Fruit fly (Drosophila melanogaster) whole organism, embryonic: Measurements from ENCODE around the gene Tsp97E.
A peak's percentile ranks its signal among the peaks of the same experiment; 100 is the strongest.

Experiments
- Abd-B ChIP-seq: fragments of 200-800 bp; sonication (Bioruptor generic); optimal IDR thresholded peaks from 2 replicates; lab custom pipeline; 2018; ENCODE audit warnings: missing biosample characterization, mild to moderate bottlenecking, missing genetic modification characterization, moderate library complexity
- Aef1 ChIP-seq: fragments of 200-800 bp; sonication (Bioruptor generic); IDR thresholded peaks from 3 replicates; pipeline ENCODE4 v1.3.6; 2022; ENCODE audit warnings: missing biosample characterization, missing genetic modification characterization
- Bgb ChIP-seq: fragments of 200-800 bp; sonication (Bioruptor generic); IDR thresholded peaks from 2 replicates; pipeline ENCODE4 v1.3.6; 2022; ENCODE audit warnings: missing biosample characterization, missing genetic modification characterization; ENCODE audit not compliant: partially characterized antibody
- CG11560 ChIP-seq: fragments of 200-800 bp; sonication (Bioruptor generic); IDR thresholded peaks from 3 replicates; pipeline ENCODE4 v1.3.6; 2022; ENCODE audit warnings: missing biosample characterization, missing genetic modification characterization
- CG12659 ChIP-seq: fragments of 200-800 bp; sonication (Bioruptor generic); optimal IDR thresholded peaks from 3 replicates; lab custom pipeline; 2017; ENCODE audit warnings: mild to moderate bottlenecking, missing biosample characterization, missing genetic modification reagents, missing genetic modification characterization
- CG13624 ChIP-seq: fragments of 200-800 bp; sonication (Bioruptor generic); optimal IDR thresholded peaks from 2 replicates; lab custom pipeline; 2016; ENCODE audit warnings: missing biosample characterization, missing genetic modification characterization
- CG1529 ChIP-seq: fragments of 200-800 bp; sonication (Bioruptor generic); optimal IDR thresholded peaks from 3 replicates; lab custom pipeline; 2018; ENCODE audit warnings: missing biosample characterization, missing genetic modification characterization
- CG2712 ChIP-seq: fragments of 200-800 bp; optimal IDR thresholded peaks from 3 replicates; lab custom pipeline; 2019; ENCODE audit warnings: missing biosample characterization, mild to moderate bottlenecking, missing genetic modification characterization, moderate library complexity
- CG34376 ChIP-seq: fragments of 200-800 bp; sonication (Bioruptor generic); optimal IDR thresholded peaks from 2 replicates; lab custom pipeline; 2018; ENCODE audit warnings: missing biosample characterization, mild to moderate bottlenecking, missing genetic modification characterization
- CG3995 ChIP-seq: fragments of 200-800 bp; sonication (Bioruptor generic); optimal IDR thresholded peaks from 3 replicates; lab custom pipeline; 2016; ENCODE audit warnings: missing biosample characterization, missing genetic modification characterization
- CG6813 ChIP-seq: fragments of 200-800 bp; sonication (Bioruptor generic); optimal IDR thresholded peaks from 2 replicates; lab custom pipeline; 2017; ENCODE audit warnings: missing biosample characterization, missing genetic modification characterization, mild to moderate bottlenecking, moderate library complexity, missing genetic modification reagents
- CG6854 ChIP-seq: fragments of 200-800 bp; sonication (Bioruptor generic); optimal IDR thresholded peaks from 3 replicates; lab custom pipeline; 2017; ENCODE audit warnings: missing biosample characterization, mild to moderate bottlenecking, missing genetic modification characterization
- CG7786 ChIP-seq: fragments of 200-800 bp; sonication (Bioruptor generic); optimal IDR thresholded peaks from 2 replicates; lab custom pipeline; 2016; ENCODE audit warnings: missing biosample characterization, missing genetic modification characterization
- CG8290 ChIP-seq, 3 experiments: fragments of 200-800 bp; sonication (Bioruptor generic); optimal IDR thresholded peaks; 2 replicates each; lab custom pipeline; 2016 to 2019; ENCODE audit warnings: missing biosample characterization in 3 of 3, missing genetic modification characterization in 3 of 3, mild to moderate bottlenecking in 2 of 3, moderate library complexity in 1 of 3
- CG9876 ChIP-seq: fragments of 200-800 bp; sonication (Bioruptor generic); optimal IDR thresholded peaks from 2 replicates; lab custom pipeline; 2016; ENCODE audit warnings: missing biosample characterization, missing genetic modification characterization
- CG9932 ChIP-seq: fragments of 200-800 bp; sonication (Bioruptor generic); IDR thresholded peaks from 2 replicates; pipeline ENCODE4 v1.3.6; 2022; ENCODE audit warnings: missing biosample characterization, missing genetic modification characterization
- Elba2 ChIP-seq: fragments of 200-800 bp; sonication (Bioruptor generic); optimal IDR thresholded peaks from 3 replicates; lab custom pipeline; 2016; ENCODE audit warnings: missing biosample characterization, missing genetic modification characterization
- Fer3 ChIP-seq: fragments of 200-800 bp; sonication (Bioruptor generic); optimal IDR thresholded peaks from 2 replicates; lab custom pipeline; 2018; ENCODE audit warnings: missing biosample characterization, mild to moderate bottlenecking, missing genetic modification characterization, moderate library complexity
- HLH4C ChIP-seq: fragments of 200-800 bp; sonication (Bioruptor generic); IDR thresholded peaks from 3 replicates; pipeline ENCODE4 v1.3.6; 2022; ENCODE audit warnings: missing biosample characterization, missing genetic modification characterization; ENCODE audit not compliant: partially characterized antibody
- Hr39 ChIP-seq: fragments of >200 bp; optimal IDR thresholded peaks from 2 replicates; lab custom pipeline; 2017
- MBD-R2 ChIP-seq: fragments of 200-800 bp; sonication (Bioruptor generic); IDR thresholded peaks from 2 replicates; pipeline ENCODE4 v1.3.6; 2022; ENCODE audit warnings: missing biosample characterization, missing genetic modification characterization
- Med ChIP-seq: fragments of 200-800 bp; sonication (Bioruptor generic); peaks from one replicate; lab custom pipeline; 2016; ENCODE audit warnings: missing biosample characterization, missing genetic modification characterization, mild to moderate bottlenecking, inconsistent platforms, moderate library complexity
- Side ChIP-seq: fragments of 200-800 bp; sonication (Bioruptor generic); optimal IDR thresholded peaks from 2 replicates; lab custom pipeline; 2016; ENCODE audit warnings: missing biosample characterization, missing genetic modification characterization
- YL-1 ChIP-seq: fragments of 200-800 bp; sonication (Bioruptor generic); optimal IDR thresholded peaks from 3 replicates; lab custom pipeline; 2017; ENCODE audit warnings: missing biosample characterization, mild to moderate bottlenecking, missing genetic modification characterization
- abd-A ChIP-seq: fragments of 200-800 bp; sonication (Bioruptor generic); optimal IDR thresholded peaks from 3 replicates; lab custom pipeline; 2019; ENCODE audit warnings: missing biosample characterization, mild to moderate bottlenecking, missing genetic modification characterization, moderate library complexity
- bbx ChIP-seq: fragments of 200-800 bp; sonication (Bioruptor generic); IDR thresholded peaks from 2 replicates; pipeline ENCODE4 v1.3.6; 2022; ENCODE audit warnings: missing biosample characterization, missing genetic modification characterization; ENCODE audit not compliant: partially characterized antibody
- dmrt11E ChIP-seq: fragments of 200-800 bp; sonication (Bioruptor generic); optimal IDR thresholded peaks from 3 replicates; lab custom pipeline; 2018; ENCODE audit warnings: missing biosample characterization, mild to moderate bottlenecking, missing genetic modification characterization, moderate library complexity
- en ChIP-seq: fragments of 200-800 bp; sonication (Bioruptor generic); optimal IDR thresholded peaks from 2 replicates; lab custom pipeline; 2016; ENCODE audit warnings: missing biosample characterization, missing genetic modification characterization
- gsb-n ChIP-seq: fragments of 200-800 bp; sonication (Bioruptor generic); optimal IDR thresholded peaks from 3 replicates; lab custom pipeline; 2018; ENCODE audit warnings: missing biosample characterization, mild to moderate bottlenecking, missing genetic modification characterization
- h ChIP-seq: fragments of >200 bp; optimal IDR thresholded peaks from 2 replicates; lab custom pipeline; 2017
- her ChIP-seq: fragments of 200-800 bp; sonication (Bioruptor generic); optimal IDR thresholded peaks from 2 replicates; lab custom pipeline; 2016; ENCODE audit warnings: missing biosample characterization, missing genetic modification characterization
- inv ChIP-seq: fragments of 200-800 bp; sonication (Bioruptor generic); IDR thresholded peaks from 2 replicates; pipeline ENCODE4 v1.3.6; 2022; ENCODE audit warnings: missing biosample characterization, missing genetic modification characterization; ENCODE audit not compliant: partially characterized antibody
- jing ChIP-seq: fragments of 200-800 bp; sonication (Bioruptor generic); optimal IDR thresholded peaks from 2 replicates; lab custom pipeline; 2018; ENCODE audit warnings: missing biosample characterization, mild to moderate bottlenecking, missing genetic modification characterization
- pho ChIP-seq: fragments of 200-800 bp; sonication (Bioruptor generic); optimal IDR thresholded peaks from 2 replicates; lab custom pipeline; 2016; ENCODE audit warnings: missing biosample characterization, missing genetic modification characterization
- pros ChIP-seq: fragments of 200-800 bp; sonication (Bioruptor generic); optimal IDR thresholded peaks from 3 replicates; lab custom pipeline; 2019; ENCODE audit warnings: missing biosample characterization, mild to moderate bottlenecking, missing genetic modification characterization, moderate library complexity
- pzg ChIP-seq: fragments of 200-800 bp; sonication (Bioruptor generic); optimal IDR thresholded peaks from 3 replicates; lab custom pipeline; 2018; ENCODE audit warnings: missing biosample characterization, mild to moderate bottlenecking, missing genetic modification characterization, moderate library complexity
- rib ChIP-seq: fragments of 200-800 bp; sonication (Bioruptor generic); IDR thresholded peaks from 2 replicates; pipeline ENCODE4 v1.3.6; 2022; ENCODE audit warnings: missing biosample characterization, missing genetic modification characterization
- row ChIP-seq: fragments of 200-800 bp; sonication (Bioruptor generic); IDR thresholded peaks from 3 replicates; pipeline ENCODE4 v1.3.6; 2022; ENCODE audit warnings: missing biosample characterization, missing genetic modification characterization
- sqz ChIP-seq: fragments of 200-800 bp; sonication (Bioruptor generic); optimal IDR thresholded peaks from 3 replicates; lab custom pipeline; 2018; ENCODE audit warnings: missing biosample characterization, mild to moderate bottlenecking, missing genetic modification characterization
- twi ChIP-seq: fragments of 200-800 bp; optimal IDR thresholded peaks from 2 replicates; lab custom pipeline; 2019; ENCODE audit warnings: missing biosample characterization, mild to moderate bottlenecking, missing genetic modification characterization, moderate library complexity
- unc-4 ChIP-seq: fragments of 200-800 bp; sonication (Bioruptor generic); IDR thresholded peaks from 2 replicates; pipeline ENCODE4 v1.3.6; 2022; ENCODE audit warnings: missing biosample characterization, missing genetic modification characterization; ENCODE audit not compliant: partially characterized antibody
- vfl ChIP-seq: fragments of 200-800 bp; sonication (Bioruptor generic); optimal IDR thresholded peaks from 2 replicates; lab custom pipeline; 2016; ENCODE audit warnings: missing biosample characterization, missing genetic modification characterization
- wek ChIP-seq: fragments of 200-800 bp; sonication (Bioruptor generic); optimal IDR thresholded peaks from 3 replicates; lab custom pipeline; 2018; ENCODE audit warnings: missing biosample characterization, mild to moderate bottlenecking, missing genetic modification characterization, moderate library complexity
- zen ChIP-seq: fragments of 200-800 bp; sonication (Bioruptor generic); optimal IDR thresholded peaks from 3 replicates; lab custom pipeline; 2018; ENCODE audit warnings: missing biosample characterization, mild to moderate bottlenecking, missing genetic modification characterization, moderate library complexity
- zf30C ChIP-seq: fragments of 200-800 bp; sonication (Bioruptor generic); optimal IDR thresholded peaks from 3 replicates; lab custom pipeline; 2018; ENCODE audit warnings: missing biosample characterization, mild to moderate bottlenecking, missing genetic modification characterization
- zfh1 ChIP-seq: fragments of 200-800 bp; sonication (Bioruptor generic); IDR thresholded peaks from 3 replicates; pipeline ENCODE4 v1.3.6; 2022; ENCODE audit warnings: missing biosample characterization, missing genetic modification characterization

The Tsp97E gene

DNA sequence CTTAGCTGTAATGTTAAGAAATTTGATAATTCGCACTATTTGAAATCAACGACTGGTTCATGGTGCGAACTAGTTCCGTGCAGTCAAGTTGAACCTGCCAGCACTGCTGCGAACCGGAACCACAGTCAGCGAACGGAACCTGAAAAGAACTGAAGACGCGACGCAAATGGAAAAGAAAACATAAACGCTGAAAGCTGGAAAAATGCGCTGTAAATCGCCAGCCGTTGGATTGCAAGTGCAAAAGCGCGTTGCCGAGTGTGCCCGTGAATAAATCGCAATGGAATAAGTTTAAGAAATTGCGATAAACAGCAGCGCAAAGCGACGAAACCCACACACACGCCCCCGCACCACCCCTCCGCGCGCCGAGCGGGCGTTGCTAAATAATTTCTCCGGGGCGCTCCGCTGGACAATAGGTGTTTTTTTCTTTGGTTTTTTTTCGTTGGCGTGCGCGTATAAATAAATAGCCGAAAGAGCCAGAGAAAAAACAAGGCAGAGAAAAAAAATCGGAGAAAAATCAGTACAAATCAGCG lies 2.2 kb upstream of the Tsp97E start, which contains the start of gene CG5521 (continued):
- peak; percentile 74 for TF ChIP-seq MBD-R2 (GFP tag; lab: Robert Waterston, UW)
- no peak for TF ChIP-seq pho (GFP tag; lab: Kevin White, UChicago)
- peak; percentile 45 for TF ChIP-seq bbx (GFP tag; lab: Robert Waterston, UW)
- TF ChIP-seq CG6813 (GFP tag; lab: Kevin White, UChicago) = no peak
- no peak for TF ChIP-seq CG2712 (tag; lab: Kevin White, UChicago)
- TF ChIP-seq pzg (GFP tag; lab: Kevin White, UChicago) = peak; percentile 47
- peak; percentile 62 for TF ChIP-seq sqz (GFP tag; lab: Kevin White, UChicago)
- TF ChIP-seq CG34376 (GFP tag; lab: Kevin White, UChicago) = peak; percentile 5
- TF ChIP-seq CG1529 (GFP tag; lab: Kevin White, UChicago) = no peak
- peak; percentile 67 for TF ChIP-seq Med (GFP tag; lab: Kevin White, UChicago)
- peak; percentile 48; the same call in 1 of the 2 replicates for TF ChIP-seq rib
- TF ChIP-seq Fer3 (tag; lab: Kevin White, UChicago) = no peak
- no peak for TF ChIP-seq CG11560 (tag; lab: Robert Waterston, UW)
- TF ChIP-seq Bgb (GFP tag; lab: Robert Waterston, UW) = peak; percentile 80
- TF ChIP-seq zf30C = no peak
- TF ChIP-seq gsb-n (tag; lab: Kevin White, UChicago) = no peak
- TF ChIP-seq CG7786 (GFP tag; lab: Kevin White, UChicago) = no peak
- no peak for TF ChIP-seq zfh1
- TF ChIP-seq unc-4 (GFP tag; lab: Robert Waterston, UW) = 0 out of 2 replicates have a peak, but pooled peaks have one; percentile 23
- 0 out of 2 replicates have a peak, but pooled peaks have one; percentile 16 for TF ChIP-seq CG9932 (GFP tag; lab: Robert Waterston, UW)
- no peak for TF ChIP-seq zen (tag; lab: Kevin White, UChicago)
- TF ChIP-seq vfl = no peak
- no peak for TF ChIP-seq CG9876 (GFP tag; lab: Kevin White, UChicago)
- no peak for TF ChIP-seq CG6854 (GFP tag; lab: Kevin White, UChicago)
- TF ChIP-seq Elba2 (GFP tag; lab: Kevin White, UChicago) = no peak
- TF ChIP-seq CG3995 (GFP tag; lab: Kevin White, UChicago) = no peak
- TF ChIP-seq en = no peak
- no peak for TF ChIP-seq jing (GFP tag; lab: Kevin White, UChicago)
- no peak for TF ChIP-seq wek
- peak; percentile 63 for TF ChIP-seq CG13624
- no peak for TF ChIP-seq Aef1 (GFP tag; lab: Robert Waterston, UW)
- TF ChIP-seq inv = peak; percentile 51; the same call in 1 of the 2 replicates
- no peak for TF ChIP-seq Abd-B
- peak; percentile 5 for TF ChIP-seq her (GFP tag; lab: Kevin White, UChicago)
- peak; percentile 13 for TF ChIP-seq Side
- TF ChIP-seq row (GFP tag; lab: Robert Waterston, UW) = peak; percentile 84
- TF ChIP-seq twi (tag; lab: Kevin White, UChicago) = no peak
- TF ChIP-seq CG12659 = peak; percentile 34
- TF ChIP-seq dmrt11E = no peak
- peak; percentile 36; the same call in 1 of the 3 replicates for TF ChIP-seq HLH4C
- TF ChIP-seq CG8290 (GFP tag; optimal IDR thresholded peaks at IDR 0.05; lab: Kevin White, UChicago) = no peak
- TF ChIP-seq CG8290 (tag; optimal IDR thresholded peaks at IDR 0.05; lab: Kevin White, UChicago) = peak in 1 of 2 experiments; percentile 32
- peak; percentile 76 for TF ChIP-seq YL-1 (GFP tag; lab: Kevin White, UChicago)
- no peak for TF ChIP-seq Hr39 (lab: Kevin White, UChicago)
- peak; percentile 38 for TF ChIP-seq abd-A (tag; lab: Kevin White, UChicago)
- no peak for TF ChIP-seq h (lab: Kevin White, UChicago)
- TF ChIP-seq pros (GFP tag; lab: Kevin White, UChicago) = no peak
